Worm (Caenorhabditis elegans): Measurements from ENCODE around the gene ceh-13.

The ceh-13 gene

ce11 chrIII:7572781-7573400 lies 17.4 kb downstream of the ceh-13 start, which contains the start of the genes rpl-9 and lpd-7:
rpl-9 (minus strand) TSS chrIII:7572831.
lpd-7 (plus strand) TSS chrIII:7573350.
- TF ChIP-seq ham-2 (GFP tag; optimal IDR thresholded peaks at IDR 0.05) (peak; percentile 28), ceh-43 (GFP tag; optimal IDR thresholded peaks at IDR 0.05) (no peak), sptf-1 (tag; optimal IDR thresholded peaks at IDR 0.05) (peak; percentile 32), blmp-1 (tag; optimal IDR thresholded peaks at IDR 0.05) (no peak), nhr-76 (tag; optimal IDR thresholded peaks at IDR 0.05) (no peak), unc-39 (tag; optimal IDR thresholded peaks at IDR 0.05) (no peak), nhr-237 (tag; optimal IDR thresholded peaks at IDR 0.05) (peak; percentile 72), hlh-1 (tag; optimal IDR thresholded peaks at IDR 0.05) (peak; percentile 75), flh-1 (GFP tag; optimal IDR thresholded peaks at IDR 0.05) (no peak), mab-5 (tag; optimal IDR thresholded peaks at IDR 0.05) (peak; percentile 21), sem-2 (GFP tag; optimal IDR thresholded peaks at IDR 0.05) (no peak), lin-13 (tag; optimal IDR thresholded peaks at IDR 0.05) (peak; percentile 72), elt-1 (tag; optimal IDR thresholded peaks at IDR 0.05; ENCODE audit: borderline replicate concordance, insufficient read depth) (no peak), ztf-11 (tag; optimal IDR thresholded peaks at IDR 0.05) (no peak), nhr-28 (tag; optimal IDR thresholded peaks at IDR 0.05) (no peak), bed-3 (GFP tag; optimal IDR thresholded peaks at IDR 0.05) (no peak), nhr-2 (tag; optimal IDR thresholded peaks at IDR 0.05) (no peak), M03D4.4 (tag; optimal IDR thresholded peaks at IDR 0.05) (no peak), nhr-12 (tag; optimal IDR thresholded peaks at IDR 0.05) (no peak), snpc-4 (tag; optimal IDR thresholded peaks at IDR 0.05) (no peak), lin-32 (GFP tag; optimal IDR thresholded peaks at IDR 0.05) (peak; percentile 2), mep-1 (tag; optimal IDR thresholded peaks at IDR 0.05) (peak; percentile 95), lsy-2 (tag; optimal IDR thresholded peaks at IDR 0.05) (peak; percentile 84), pha-4 (tag; optimal IDR thresholded peaks at IDR 0.05) (peak; percentile 75), ceh-39 (tag; optimal IDR thresholded peaks at IDR 0.05) (peak; percentile 33), mls-2 (tag; optimal IDR thresholded peaks at IDR 0.05) (no peak), ceh-83 (GFP tag; optimal IDR thresholded peaks at IDR 0.05) (no peak), zip-8 (tag; optimal IDR thresholded peaks at IDR 0.05) (no peak), tbx-8 (GFP tag; optimal IDR thresholded peaks at IDR 0.05) (no peak), elt-3 (tag; optimal IDR thresholded peaks at IDR 0.05) (peak; percentile 18), ces-1 (GFP tag; optimal IDR thresholded peaks at IDR 0.05) (peak; percentile 49), drap-1 (GFP tag; optimal IDR thresholded peaks at IDR 0.05) (no peak), unc-120 (tag; optimal IDR thresholded peaks at IDR 0.05; ENCODE audit: poor library complexity, severe bottlenecking) (peak; percentile 61), unc-62 (GFP tag; optimal IDR thresholded peaks at IDR 0.05) (peak; percentile 63), cnd-1 (tag; optimal IDR thresholded peaks at IDR 0.05) (no peak)

ce11 chrIII:7579324-7579723 lies 23.9 kb downstream of the ceh-13 start, which contains the start of gene mfsd-6:
mfsd-6 (minus strand) TSS chrIII:7579411.
- TF ChIP-seq hlh-1 (tag; optimal IDR thresholded peaks at IDR 0.05) (no peak), snpc-4 (tag; optimal IDR thresholded peaks at IDR 0.05) (no peak), lsy-2 (tag; optimal IDR thresholded peaks at IDR 0.05) (no peak), cnd-1 (tag; optimal IDR thresholded peaks at IDR 0.05) (no peak), ham-2 (GFP tag; optimal IDR thresholded peaks at IDR 0.05) (no peak), ceh-43 (GFP tag; optimal IDR thresholded peaks at IDR 0.05) (no peak), unc-39 (tag; optimal IDR thresholded peaks at IDR 0.05) (no peak), sptf-1 (tag; optimal IDR thresholded peaks at IDR 0.05) (no peak), lin-32 (GFP tag; optimal IDR thresholded peaks at IDR 0.05) (no peak), mep-1 (tag; optimal IDR thresholded peaks at IDR 0.05) (no peak), sem-2 (GFP tag; optimal IDR thresholded peaks at IDR 0.05) (no peak), nhr-76 (tag; optimal IDR thresholded peaks at IDR 0.05) (no peak), nhr-237 (tag; optimal IDR thresholded peaks at IDR 0.05) (no peak), zip-8 (tag; optimal IDR thresholded peaks at IDR 0.05) (no peak)

- TF ChIP-seq tbx-8 (GFP tag; optimal IDR thresholded peaks at IDR 0.05), result no peak
- TF ChIP-seq ces-1 (GFP tag; optimal IDR thresholded peaks at IDR 0.05), result peak; percentile 30
- no peak for TF ChIP-seq mep-1 (tag; optimal IDR thresholded peaks at IDR 0.05)
- TF ChIP-seq ceh-83 (GFP tag; optimal IDR thresholded peaks at IDR 0.05), result no peak
- no peak for TF ChIP-seq elt-3 (tag; optimal IDR thresholded peaks at IDR 0.05)
- no peak for TF ChIP-seq nhr-28 (tag; optimal IDR thresholded peaks at IDR 0.05)
- no peak for TF ChIP-seq pha-4 (tag; optimal IDR thresholded peaks at IDR 0.05)
- TF ChIP-seq mls-2 (tag; optimal IDR thresholded peaks at IDR 0.05), result no peak
These were observed 25.1 kb downstream of the ceh-13 start for ce11 chrIII:7580586-7580985.

All from whole organism, mixed stage, embryonic.